Fruit fly (Drosophila melanogaster): Measurements from ENCODE around the gene CG6083.

dm6 chr3L:11609835-11610234, 16.1 kb downstream of the CG6083 start, which contains the start of gene CG42832:
- TF ChIP-seq CG4496 (GFP tag; IDR thresholded peaks at IDR 0.05) = no peak
- no peak for TF ChIP-seq Pif1B (GFP tag; optimal IDR thresholded peaks at IDR 0.05)
- no peak for TF ChIP-seq CG8159 (tag; optimal IDR thresholded peaks at IDR 0.05)
- no peak for TF ChIP-seq CG9948 (tag; optimal IDR thresholded peaks at IDR 0.05)
- no peak for TF ChIP-seq EcR (GFP tag; optimal IDR thresholded peaks at IDR 0.05)
- TF ChIP-seq CG12605 (GFP tag; IDR thresholded peaks at IDR 0.05) = no peak
- no peak for TF ChIP-seq CG10348 (GFP tag; IDR thresholded peaks at IDR 0.05)
- TF ChIP-seq fd96Ca (GFP tag; IDR thresholded peaks at IDR 0.05) = no peak
- TF ChIP-seq CG17806 (tag; optimal IDR thresholded peaks at IDR 0.05) = no peak
- TF ChIP-seq CG14655 (GFP tag; optimal IDR thresholded peaks at IDR 0.05) = no peak
- TF ChIP-seq Ets98B (GFP tag; IDR thresholded peaks at IDR 0.05) = no peak

Measured in whole organism, pupa.